Fruit fly (Drosophila melanogaster) whole organism, embryonic: Measurements from ENCODE around the gene mop.

ENCODE experiments used
- Aef1 ChIP-seq: fragments of 200-800 bp; sonication (Bioruptor generic); IDR thresholded peaks from 3 replicates; pipeline ENCODE4 v1.3.6; 2022; ENCODE audit warnings: missing biosample characterization, missing genetic modification characterization
- CG10543 ChIP-seq: fragments of 200-800 bp; sonication (Bioruptor generic); optimal IDR thresholded peaks from 3 replicates; lab custom pipeline; 2017; ENCODE audit warnings: missing biosample characterization, mild to moderate bottlenecking, missing genetic modification characterization, moderate library complexity
- CG10979 ChIP-seq: fragments of 200-800 bp; sonication (Bioruptor generic); optimal IDR thresholded peaks from 2 replicates; lab custom pipeline; 2018; ENCODE audit warnings: missing biosample characterization, mild to moderate bottlenecking, missing genetic modification characterization, moderate library complexity
- CG11085 ChIP-seq: fragments of 200-800 bp; sonication (Bioruptor generic); IDR thresholded peaks from 2 replicates; pipeline ENCODE4 v1.3.6; 2022; ENCODE audit warnings: missing biosample characterization, missing genetic modification characterization
- CG11247 ChIP-seq: fragments of 200-800 bp; sonication (Bioruptor generic); IDR thresholded peaks from 2 replicates; pipeline ENCODE4 v1.3.6; 2022; ENCODE audit warnings: missing biosample characterization, missing genetic modification characterization
- CG11456 ChIP-seq: fragments of 200-800 bp; sonication (Bioruptor generic); IDR thresholded peaks from 3 replicates; pipeline ENCODE4 v1.3.6; 2022; ENCODE audit warnings: missing biosample characterization, missing genetic modification characterization
- CG12104 ChIP-seq: fragments of 200-800 bp; sonication (Bioruptor generic); optimal IDR thresholded peaks from 3 replicates; lab custom pipeline; 2016; ENCODE audit warnings: missing biosample characterization, missing genetic modification characterization
- CG14050 ChIP-seq: fragments of 200-800 bp; sonication (Bioruptor generic); IDR thresholded peaks from 3 replicates; pipeline ENCODE4 v1.3.6; 2022; ENCODE audit warnings: missing biosample characterization, missing genetic modification characterization
- CG14860 ChIP-seq: fragments of 200-800 bp; sonication (Bioruptor generic); IDR thresholded peaks from 3 replicates; pipeline ENCODE4 v1.3.6; 2022; ENCODE audit warnings: missing biosample characterization, missing genetic modification characterization; ENCODE audit not compliant: partially characterized antibody
- CG15696 ChIP-seq: fragments of 200-800 bp; sonication (Bioruptor generic); optimal IDR thresholded peaks from 2 replicates; lab custom pipeline; 2019; ENCODE audit warnings: missing biosample characterization, mild to moderate bottlenecking, missing genetic modification characterization, moderate library complexity
- CG2678 ChIP-seq: fragments of 200-800 bp; sonication (Bioruptor generic); optimal IDR thresholded peaks from 3 replicates; lab custom pipeline; 2019; ENCODE audit warnings: missing biosample characterization, mild to moderate bottlenecking, missing genetic modification characterization, moderate library complexity
- CG2712 ChIP-seq: fragments of 200-800 bp; optimal IDR thresholded peaks from 3 replicates; lab custom pipeline; 2019; ENCODE audit warnings: missing biosample characterization, mild to moderate bottlenecking, missing genetic modification characterization, moderate library complexity
- CG31441 ChIP-seq: fragments of 200-800 bp; sonication (Bioruptor generic); IDR thresholded peaks from 2 replicates; pipeline ENCODE4 v1.3.6; 2022; ENCODE audit warnings: missing biosample characterization, missing genetic modification characterization
- CG32772 ChIP-seq: fragments of 200-800 bp; sonication (Bioruptor generic); IDR thresholded peaks from 2 replicates; pipeline ENCODE4 v1.3.6; 2022; ENCODE audit warnings: missing biosample characterization, missing genetic modification characterization
- CG33213 ChIP-seq: fragments of 200-800 bp; sonication (Bioruptor generic); optimal IDR thresholded peaks from 3 replicates; lab custom pipeline; 2016; ENCODE audit warnings: missing biosample characterization, missing genetic modification characterization
- CG3995 ChIP-seq: fragments of 200-800 bp; sonication (Bioruptor generic); optimal IDR thresholded peaks from 3 replicates; lab custom pipeline; 2016; ENCODE audit warnings: missing biosample characterization, missing genetic modification characterization
- CG4617 ChIP-seq: fragments of 200-800 bp; sonication (Bioruptor generic); optimal IDR thresholded peaks from 3 replicates; lab custom pipeline; 2016; ENCODE audit warnings: missing biosample characterization, missing genetic modification characterization, borderline replicate concordance
- CG7745 ChIP-seq: fragments of 200-800 bp; sonication (Bioruptor generic); optimal IDR thresholded peaks from 2 replicates; lab custom pipeline; 2018; ENCODE audit warnings: missing biosample characterization, mild to moderate bottlenecking, missing genetic modification characterization, moderate library complexity
- CG8388 ChIP-seq: fragments of 200-800 bp; sonication (Bioruptor generic); optimal IDR thresholded peaks from 2 replicates; lab custom pipeline; 2019; ENCODE audit warnings: missing biosample characterization, mild to moderate bottlenecking, missing genetic modification characterization, moderate library complexity
- CG9817 ChIP-seq: fragments of 200-800 bp; sonication (Bioruptor generic); optimal IDR thresholded peaks from 2 replicates; lab custom pipeline; 2018; ENCODE audit warnings: missing biosample characterization, mild to moderate bottlenecking, missing genetic modification characterization, moderate library complexity
- CHES-1-like ChIP-seq: fragments of 200-800 bp; sonication (Bioruptor generic); optimal IDR thresholded peaks from 2 replicates; lab custom pipeline; 2016; ENCODE audit warnings: missing biosample characterization, missing genetic modification characterization
- CoRest ChIP-seq: fragments of 200-800 bp; sonication (Bioruptor generic); optimal IDR thresholded peaks from 3 replicates; lab custom pipeline; 2018; ENCODE audit warnings: missing biosample characterization, mild to moderate bottlenecking, missing genetic modification characterization, moderate library complexity
- D ChIP-seq, 2 experiments: fragments of 200-800 bp in 1 of 2; fragments of >200 bp in 1 of 2; sonication (Bioruptor generic) in 1 of 2; optimal IDR thresholded peaks; 2 replicates in 1 of 2; 3 replicates in 1 of 2; lab custom pipeline; 2017; ENCODE audit warnings: mild to moderate bottlenecking in 1 of 2, missing biosample characterization in 1 of 2, missing genetic modification characterization in 1 of 2, missing genetic modification reagents in 1 of 2
- D19B ChIP-seq: fragments of 200-800 bp; sonication (Bioruptor generic); optimal IDR thresholded peaks from 2 replicates; lab custom pipeline; 2017; ENCODE audit warnings: missing biosample characterization, mild to moderate bottlenecking, missing genetic modification characterization
- Dbx ChIP-seq: fragments of 200-800 bp; sonication (Bioruptor generic); IDR thresholded peaks from 3 replicates; pipeline ENCODE4 v1.3.6; 2022; ENCODE audit warnings: missing biosample characterization, missing genetic modification characterization
- E2f1 ChIP-seq: fragments of 200-800 bp; sonication (Bioruptor generic); IDR thresholded peaks from 2 replicates; pipeline ENCODE4 v1.3.6; 2022; ENCODE audit warnings: missing biosample characterization, missing genetic modification characterization
- H15 ChIP-seq: fragments of 200-800 bp; sonication (Bioruptor generic); IDR thresholded peaks from 3 replicates; pipeline ENCODE4 v1.3.6; 2022; ENCODE audit warnings: missing biosample characterization, missing genetic modification characterization
- Lhr ChIP-seq: fragments of 200-800 bp; sonication (Bioruptor generic); optimal IDR thresholded peaks from 3 replicates; lab custom pipeline; 2017; ENCODE audit warnings: mild to moderate bottlenecking, missing biosample characterization, missing genetic modification reagents, missing genetic modification characterization
- MTF-1 ChIP-seq: fragments of 200-800 bp; sonication (Bioruptor generic); optimal IDR thresholded peaks from 2 replicates; lab custom pipeline; 2018; ENCODE audit warnings: missing biosample characterization, mild to moderate bottlenecking, missing genetic modification characterization, borderline replicate concordance
- NK7.1 ChIP-seq: fragments of 200-800 bp; sonication (Bioruptor generic); optimal IDR thresholded peaks from 3 replicates; lab custom pipeline; 2016; ENCODE audit warnings: missing biosample characterization, missing genetic modification characterization
- Nf-YC ChIP-seq: fragments of 200-800 bp; optimal IDR thresholded peaks from 3 replicates; lab custom pipeline; 2019; ENCODE audit warnings: missing biosample characterization, mild to moderate bottlenecking, missing genetic modification characterization, moderate library complexity
- Sry-δ ChIP-seq: fragments of 200-800 bp; sonication (Bioruptor generic); optimal IDR thresholded peaks from 2 replicates; lab custom pipeline; 2016; ENCODE audit warnings: missing biosample characterization, missing genetic modification characterization
- cato ChIP-seq: fragments of 200-800 bp; sonication (Bioruptor generic); optimal IDR thresholded peaks from 2 replicates; lab custom pipeline; 2016; ENCODE audit warnings: missing biosample characterization, missing genetic modification characterization, borderline replicate concordance
- caup ChIP-seq: fragments of 200-800 bp; sonication (Bioruptor generic); optimal IDR thresholded peaks from 3 replicates; lab custom pipeline; 2017; ENCODE audit warnings: missing biosample characterization, mild to moderate bottlenecking, missing genetic modification characterization, moderate library complexity; ENCODE audit not compliant: severe bottlenecking
- ci ChIP-seq: fragments of 200-800 bp; sonication (Bioruptor generic); IDR thresholded peaks from 3 replicates; pipeline ENCODE4 v1.3.6; 2022; ENCODE audit warnings: missing biosample characterization, missing genetic modification characterization
- crol ChIP-seq: fragments of 200-800 bp; sonication (Bioruptor generic); IDR thresholded peaks from 2 replicates; pipeline ENCODE4 v1.3.6; 2022; ENCODE audit warnings: missing biosample characterization, missing genetic modification characterization
- esg ChIP-seq: fragments of 200-800 bp; sonication (Bioruptor generic); conservative IDR thresholded peaks from 2 replicates; pipeline ENCODE4 v1.3.6; 2022; ENCODE audit warnings: missing biosample characterization, missing genetic modification characterization
- fd96Cb ChIP-seq: fragments of 200-800 bp; sonication (Bioruptor generic); optimal IDR thresholded peaks from 2 replicates; lab custom pipeline; 2018; ENCODE audit warnings: missing biosample characterization, mild to moderate bottlenecking, missing genetic modification characterization, moderate library complexity
- ftz-f1 ChIP-seq: fragments of 200-800 bp; sonication (Bioruptor generic); optimal IDR thresholded peaks from 2 replicates; lab custom pipeline; 2016; ENCODE audit warnings: missing biosample characterization, missing genetic modification characterization
- pan ChIP-seq, 4 experiments: fragments of >200 bp in 3 of 4; fragments of 200-800 bp in 1 of 4; sonication (Bioruptor generic) in 1 of 4; optimal IDR thresholded peaks in 3 of 4; IDR thresholded peaks in 1 of 4; 2 replicates each; pipeline versions ENCODE4 v1.3.6 to Lab custom; 2017 to 2022; ENCODE audit warnings: missing biosample characterization in 2 of 4, missing genetic modification characterization in 2 of 4, mixed read lengths in 1 of 4
- pzg ChIP-seq: fragments of 200-800 bp; sonication (Bioruptor generic); optimal IDR thresholded peaks from 3 replicates; lab custom pipeline; 2018; ENCODE audit warnings: missing biosample characterization, mild to moderate bottlenecking, missing genetic modification characterization, moderate library complexity
- row ChIP-seq: fragments of 200-800 bp; sonication (Bioruptor generic); IDR thresholded peaks from 3 replicates; pipeline ENCODE4 v1.3.6; 2022; ENCODE audit warnings: missing biosample characterization, missing genetic modification characterization
- sens ChIP-seq: fragments of 200-800 bp; sonication (Bioruptor generic); peaks from one replicate; lab custom pipeline; 2016; ENCODE audit warnings: missing biosample characterization, missing genetic modification characterization
- sr ChIP-seq: fragments of 200-800 bp; sonication (Bioruptor generic); IDR thresholded peaks from 3 replicates; pipeline ENCODE4 v1.3.6; 2022; ENCODE audit warnings: missing biosample characterization, missing genetic modification characterization
- tll ChIP-seq, 2 experiments: fragments of 200-800 bp in 1 of 2; fragments of >200 bp in 1 of 2; sonication (Bioruptor generic) in 1 of 2; optimal IDR thresholded peaks; 2 replicates each; lab custom pipeline; 2017 to 2019; ENCODE audit warnings: missing biosample characterization in 2 of 2, missing genetic modification characterization in 2 of 2, mild to moderate bottlenecking in 1 of 2, moderate library complexity in 1 of 2

Gene mop

DNA sequence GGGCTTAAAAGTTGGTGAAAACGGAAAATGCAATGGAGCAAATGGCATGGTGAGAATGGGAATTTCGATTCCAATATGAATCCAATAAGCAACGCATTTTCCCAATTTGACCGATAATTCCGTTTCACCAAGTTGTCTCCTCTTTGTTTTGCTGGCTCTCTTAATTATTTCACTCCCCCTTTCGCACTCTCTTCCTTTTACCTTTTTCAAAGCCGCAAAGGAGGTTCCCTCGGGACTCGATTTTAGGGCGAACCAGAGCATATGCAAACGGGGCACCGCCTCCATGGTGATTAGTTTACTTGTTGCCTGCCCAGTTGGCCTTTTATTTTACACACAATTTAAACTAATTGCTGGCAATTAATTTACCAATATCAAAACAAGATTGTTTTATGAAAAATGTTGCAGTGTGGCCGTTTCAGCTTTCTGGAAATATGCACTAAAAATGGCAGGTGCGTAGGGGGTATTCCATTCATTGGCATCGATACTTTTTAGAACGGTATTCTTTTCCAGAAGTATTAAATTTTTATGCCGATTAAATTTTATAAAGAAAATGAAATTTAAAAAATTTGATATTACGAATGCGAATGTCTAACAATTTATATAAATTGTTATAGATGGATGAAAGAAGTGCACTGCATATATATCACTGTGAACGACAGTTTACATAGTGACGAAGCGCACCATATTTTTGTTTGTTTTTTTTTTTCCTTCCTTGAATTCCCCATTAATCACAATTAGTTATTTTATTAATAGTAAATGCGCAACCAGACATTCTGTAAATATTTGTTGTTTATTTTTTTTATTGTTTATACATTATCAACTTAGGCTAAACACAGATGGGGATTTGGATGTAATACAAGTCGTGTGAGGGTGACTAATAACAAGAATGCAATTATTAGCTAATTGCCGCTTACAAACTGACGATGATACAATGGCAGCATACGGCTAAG lies at the start of gene mop (continued):
- TF ChIP-seq CG33213 (GFP tag; lab: Kevin White, UChicago): peak; percentile 45
- no peak for TF ChIP-seq CHES-1-like (GFP tag; lab: Kevin White, UChicago)
- peak; percentile 41; the same call in 2 of the 3 replicates for TF ChIP-seq CG14050 (GFP tag; lab: Robert Waterston, UW)
- TF ChIP-seq caup (GFP tag; lab: Kevin White, UChicago): peak; percentile 4
- TF ChIP-seq Lhr (GFP tag; lab: Kevin White, UChicago): peak; percentile 10
- TF ChIP-seq CG11247 (GFP tag; lab: Robert Waterston, UW): 0 out of 2 replicates have a peak, but pooled peaks have one; percentile 37
- TF ChIP-seq cato (GFP tag; lab: Kevin White, UChicago): peak; percentile 2
- TF ChIP-seq CG2712: no peak
- TF ChIP-seq CG11085 (GFP tag; lab: Robert Waterston, UW): peak; percentile 37; the same call in 1 of the 2 replicates
- TF ChIP-seq Nf-YC (tag; lab: Kevin White, UChicago): no peak
- TF ChIP-seq Sry-δ (GFP tag; lab: Kevin White, UChicago): peak; percentile 31
- TF ChIP-seq fd96Cb: no peak
- TF ChIP-seq CG31441 (GFP tag; lab: Robert Waterston, UW): no peak
- TF ChIP-seq CG3995: peak; percentile 13
- peak; percentile 10 for TF ChIP-seq D (optimal IDR thresholded peaks at IDR 0.05; lab: Kevin White, UChicago)
- no peak for TF ChIP-seq D (GFP tag; optimal IDR thresholded peaks at IDR 0.05; lab: Kevin White, UChicago)
- no peak for TF ChIP-seq CG10543 (GFP tag; lab: Kevin White, UChicago)
- peak; percentile 30; the same call in 1 of the 3 replicates for TF ChIP-seq Aef1 (GFP tag; lab: Robert Waterston, UW)
- TF ChIP-seq pzg (GFP tag; lab: Kevin White, UChicago): peak; percentile 54
- 0 out of 3 replicates have a peak, but pooled peaks have one; percentile 55 for TF ChIP-seq CG11456 (GFP tag; lab: Robert Waterston, UW)
- no peak for TF ChIP-seq MTF-1 (GFP tag; lab: Kevin White, UChicago)
- peak; percentile 12 for TF ChIP-seq CoRest
- no peak for TF ChIP-seq sr (GFP tag; lab: Robert Waterston, UW)
- TF ChIP-seq CG14860 (GFP tag; lab: Robert Waterston, UW): peak; percentile 21; the same call in 1 of the 3 replicates
- no peak for TF ChIP-seq tll (GFP tag; optimal IDR thresholded peaks at IDR 0.05; lab: Kevin White, UChicago)
- no peak for TF ChIP-seq CG2678 (tag; lab: Kevin White, UChicago)
- peak; percentile 34 for TF ChIP-seq CG15696 (tag; lab: Kevin White, UChicago)
- peak; percentile 41 for TF ChIP-seq E2f1
- TF ChIP-seq CG10979: peak; percentile 43
- peak; percentile 89 for TF ChIP-seq row (GFP tag; lab: Robert Waterston, UW)
- no peak for TF ChIP-seq ftz-f1
- peak; percentile 2 for TF ChIP-seq CG9817 (tag; lab: Kevin White, UChicago)
- peak; percentile 10 for TF ChIP-seq CG8388
- TF ChIP-seq esg (GFP tag; lab: Robert Waterston, UW): peak; percentile 59
- TF ChIP-seq sens: peak; percentile 60
- peak; percentile 55 for TF ChIP-seq CG4617 (GFP tag; lab: Kevin White, UChicago)
- TF ChIP-seq Dbx (GFP tag; lab: Robert Waterston, UW): peak; percentile 70; the same call in 2 of the 3 replicates
- TF ChIP-seq CG32772 (GFP tag; lab: Robert Waterston, UW): peak; percentile 58; the same call in 1 of the 2 replicates
- TF ChIP-seq CG12104 (GFP tag; lab: Kevin White, UChicago): peak; percentile 59
- TF ChIP-seq crol (GFP tag; lab: Robert Waterston, UW): peak; percentile 53
- 0 out of 3 replicates have a peak, but pooled peaks have one; percentile 20 for TF ChIP-seq H15
- TF ChIP-seq D19B: no peak
- TF ChIP-seq CG7745 (tag; lab: Kevin White, UChicago): peak; percentile 36
- TF ChIP-seq pan (optimal IDR thresholded peaks at IDR 0.05; lab: Kevin White, UChicago): no peak
- peak in 1 of 2 experiments; percentile 68 for TF ChIP-seq pan (GFP tag; optimal IDR thresholded peaks at IDR 0.05 in 1 of 2, IDR thresholded peaks at IDR 0.05 in 1 of 2)
- TF ChIP-seq NK7.1: peak; percentile 17
- peak; percentile 56; the same call in 1 of the 3 replicates for TF ChIP-seq ci (GFP tag; lab: Robert Waterston, UW)
